Worm (Caenorhabditis elegans) whole organism, L4/young adult: ENCODE results near the gene skr-18.
A peak's percentile ranks its signal among the peaks of the same experiment; 100 is the strongest.
"Not testable (repeated sequence)": the region's sequence is repeated elsewhere in the genome, so short reads cannot be mapped to it uniquely, and the experiment has no call there.

Source experiments
- W03F9.2 ChIP-seq: fragments of 150-350 bp; optimal IDR thresholded peaks from 2 replicates; lab custom pipeline; 2014; ENCODE audit warnings: missing biosample characterization, missing genetic modification characterization
- dao-5 ChIP-seq: sonication (generic microtip); optimal IDR thresholded peaks from 2 replicates; lab custom pipeline; 2016; ENCODE audit warnings: missing genotype, missing genetic modification characterization, moderate library complexity, missing compliant biosample characterization
- him-1 ChIP-seq: sonication (generic microtip); optimal IDR thresholded peaks from 2 replicates; lab custom pipeline; 2016; ENCODE audit warnings: missing genotype, missing genetic modification reagents, missing genetic modification characterization, missing compliant biosample characterization

skr-18 gene

ce11 chrIV:805693-806092 is 10.5 kb upstream of the skr-18 start:
- TF ChIP-seq dao-5 (tag; lab: Kevin White, UChicago) (no peak), him-1 (tag; lab: Kevin White, UChicago) (no peak), W03F9.2 (tag; lab: Kevin White, UChicago) (no peak)

DNA sequence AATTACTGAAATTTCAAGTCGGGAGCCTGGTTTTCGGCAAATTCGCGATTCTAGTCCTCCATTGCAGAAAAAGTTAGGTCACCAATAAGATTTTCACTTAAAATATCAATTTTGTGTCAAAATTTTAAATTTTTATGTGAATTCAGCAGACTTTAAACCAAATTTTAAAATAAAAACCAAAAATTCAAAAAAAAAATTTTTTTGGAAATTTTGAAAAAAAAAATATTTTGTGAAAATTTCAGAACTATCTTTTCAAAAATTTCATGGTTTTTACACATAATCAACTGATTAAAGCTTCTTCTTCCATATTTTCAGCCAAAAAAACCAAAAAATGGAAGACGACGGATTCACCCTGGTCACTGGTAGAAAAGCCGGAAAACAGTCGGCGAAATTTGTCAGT is 9.6 kb upstream of the skr-18 start, which contains the start of gene Y55F3BL.4:
Gene Y55F3BL.4 (plus strand): TSS at position 301 of the 400 bp plus-strand sequence.
- TF ChIP-seq dao-5 (tag; lab: Kevin White, UChicago) (no peak), him-1 (tag; lab: Kevin White, UChicago) (no peak), W03F9.2 (tag; lab: Kevin White, UChicago) (no peak)

DNA sequence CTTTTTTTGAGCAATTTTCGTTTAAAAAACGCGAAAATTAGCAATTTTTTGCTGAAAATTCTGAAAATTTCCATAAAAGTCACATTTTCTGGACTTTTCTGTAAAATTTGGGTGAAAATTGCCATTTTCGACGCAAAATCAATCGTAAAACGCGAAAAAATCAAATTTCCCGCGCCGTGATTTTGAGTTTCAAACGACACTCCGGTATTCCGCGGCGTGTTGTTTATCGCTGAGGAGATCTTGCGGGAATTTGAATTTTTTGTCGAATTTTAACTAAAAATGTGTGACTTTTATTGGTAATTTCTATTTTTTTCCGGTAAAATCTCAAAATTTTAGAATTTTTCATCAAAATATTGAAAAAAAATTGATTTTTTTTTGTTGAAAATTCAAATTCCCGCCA is 5.9 kb upstream of the skr-18 start:
- no peak for TF ChIP-seq W03F9.2 (tag; lab: Kevin White, UChicago)
- TF ChIP-seq dao-5 (tag; lab: Kevin White, UChicago) = no peak
- no peak for TF ChIP-seq him-1 (tag; lab: Kevin White, UChicago)

DNA sequence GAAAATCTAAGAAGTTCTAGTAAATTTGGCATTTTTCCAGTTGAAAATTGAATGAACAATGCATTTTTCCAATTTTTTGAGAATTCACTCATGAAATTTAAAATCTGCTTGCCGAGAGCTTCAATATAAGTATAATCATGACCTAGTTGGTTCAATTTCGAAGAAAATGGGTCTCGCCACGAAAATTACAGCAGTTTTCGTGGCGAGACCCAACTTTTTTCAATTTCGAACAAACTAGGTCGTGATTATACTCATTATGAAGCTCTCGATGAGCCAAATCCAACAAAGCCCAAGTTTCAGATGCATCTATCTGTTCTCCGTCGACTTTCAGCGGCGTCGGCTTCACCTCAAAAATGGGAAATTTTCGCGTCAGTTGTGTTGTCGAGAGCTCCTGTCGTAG is 5.3 kb upstream of the skr-18 start, which contains the start of gene mrpl-46:
Gene mrpl-46 (plus strand): TSS at position 301 of the 400 bp plus-strand sequence.
- TF ChIP-seq W03F9.2 (tag; lab: Kevin White, UChicago) (no peak), dao-5 (tag; lab: Kevin White, UChicago) (no peak), him-1 (tag; lab: Kevin White, UChicago) (no peak)

- TF ChIP-seq W03F9.2 (tag; lab: Kevin White, UChicago) (peak; percentile 80), him-1 (tag; lab: Kevin White, UChicago) (peak; percentile 6), dao-5 (tag; lab: Kevin White, UChicago) (no peak)
These were observed 1.4 kb upstream of the skr-18 start, which contains the start of the genes F56B3.11 and ech-5 for ce11 chrIV:796521-797073. TSS of gene F56B3.11 (minus strand) at chrIV:796571. TSS of gene ech-5 (plus strand) at chrIV:797023.

- TF ChIP-seq dao-5 (tag; lab: Kevin White, UChicago) (no peak), W03F9.2 (tag; lab: Kevin White, UChicago) (no peak), him-1 (tag; lab: Kevin White, UChicago) (no peak)
These were observed 958 bp downstream of the skr-18 start, which contains the start of gene F56B3.4 for ce11 chrIV:794275-794674. TSS of gene F56B3.4 (minus strand) at chrIV:794275.

- no peak for TF ChIP-seq W03F9.2 (tag; lab: Kevin White, UChicago)
- no peak for TF ChIP-seq dao-5 (tag; lab: Kevin White, UChicago)
- no peak for TF ChIP-seq him-1 (tag; lab: Kevin White, UChicago)
These were observed 7.5 kb downstream of the skr-18 start, which contains the start of gene F56B3.6 for ce11 chrIV:787755-788154. TSS of gene F56B3.6 (plus strand) at chrIV:788055.

DNA sequence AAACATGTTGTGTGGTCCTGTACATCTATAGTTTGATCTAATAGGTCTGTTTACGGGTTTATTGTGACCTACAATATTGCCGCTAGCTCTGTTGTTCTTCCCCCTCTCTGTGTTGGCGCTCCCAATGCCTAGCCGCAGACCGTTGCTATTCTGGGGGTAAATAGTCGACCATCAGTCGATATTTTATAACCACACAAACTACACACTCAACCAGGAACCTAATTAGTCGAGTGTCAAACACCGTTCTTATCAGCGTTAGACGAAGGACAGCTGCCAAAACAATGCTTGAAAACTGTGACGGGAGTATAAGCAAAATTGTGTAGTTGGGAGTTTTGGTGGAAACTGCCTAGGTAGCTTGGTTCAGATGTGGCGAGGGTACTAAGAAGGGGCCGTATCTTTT is 12.8 kb downstream of the skr-18 start:
- no peak for TF ChIP-seq dao-5 (tag; lab: Kevin White, UChicago)
- TF ChIP-seq W03F9.2 (tag; lab: Kevin White, UChicago) = no peak
- no peak for TF ChIP-seq him-1 (tag; lab: Kevin White, UChicago)

DNA sequence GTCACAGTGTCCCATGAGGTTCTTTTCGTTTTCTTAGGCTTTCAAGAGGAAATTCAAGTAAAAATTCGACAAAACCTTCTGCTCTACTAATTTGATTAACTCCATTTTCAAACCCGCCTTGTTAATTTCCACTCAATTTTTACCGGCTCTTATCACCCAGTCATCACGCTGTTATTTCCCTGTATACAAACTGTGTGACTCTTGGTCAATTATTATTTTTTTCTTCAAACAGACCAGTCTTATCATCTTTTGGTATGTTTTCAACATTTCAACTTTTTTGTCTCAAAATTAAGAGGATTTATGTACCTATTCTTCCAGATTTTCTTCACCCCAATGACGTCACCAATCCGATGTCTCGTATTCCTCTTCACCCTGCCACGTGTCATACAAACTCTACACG is 16.7 kb downstream of the skr-18 start, which contains the start of gene ugt-52:
Gene ugt-52 (plus strand): TSS at position 301 of the 400 bp plus-strand sequence.
- TF ChIP-seq him-1 (tag; lab: Kevin White, UChicago) = no peak
- TF ChIP-seq dao-5 (tag; lab: Kevin White, UChicago) = no peak
- TF ChIP-seq W03F9.2 (tag; lab: Kevin White, UChicago) = no peak

- TF ChIP-seq him-1 (tag; lab: Kevin White, UChicago) (no peak), W03F9.2 (tag; lab: Kevin White, UChicago) (no peak), dao-5 (tag; lab: Kevin White, UChicago) (no peak)
These were observed 21.7 kb downstream of the skr-18 start for ce11 chrIV:773580-773979.

DNA sequence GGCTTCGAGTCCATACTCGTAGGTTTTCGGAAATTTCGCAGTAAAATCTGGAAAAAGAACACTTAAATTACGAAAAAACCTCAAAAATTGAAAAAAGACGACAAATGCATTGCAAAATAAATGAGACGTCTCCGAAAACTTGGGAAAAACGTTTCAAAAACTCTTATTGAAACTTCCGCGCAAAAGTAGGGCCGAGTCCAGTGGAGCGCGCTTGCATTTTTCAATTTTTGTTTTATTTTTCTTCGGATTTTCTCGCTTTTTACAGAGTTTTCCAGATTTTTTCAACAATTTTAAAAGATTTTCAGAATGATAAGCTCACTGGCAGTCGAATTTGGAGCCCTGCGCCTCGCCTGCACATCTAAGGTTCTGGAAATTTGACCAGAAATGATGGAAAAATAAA is 22.3 kb downstream of the skr-18 start, which contains the start of gene mrpl-2:
Gene mrpl-2 (plus strand): TSS at position 307 of the 400 bp plus-strand sequence.
- TF ChIP-seq him-1 (tag; lab: Kevin White, UChicago) (no peak), dao-5 (tag; lab: Kevin White, UChicago) (no peak), W03F9.2 (tag; lab: Kevin White, UChicago) (no peak)

ce11 chrIV:771061-771460 is 24.2 kb downstream of the skr-18 start, which contains the start of gene F56B3.9:
TSS of gene F56B3.9 (plus strand) at chrIV:771361.
- not testable (repeated sequence) for TF ChIP-seq W03F9.2, dao-5, him-1 (tag; lab: Kevin White, UChicago)

ce11 chrIV:768312-768711 is 26.9 kb downstream of the skr-18 start, which contains the start of gene F56B3.2:
TSS of gene F56B3.2 (minus strand) at chrIV:768584.
- TF ChIP-seq dao-5 (tag; lab: Kevin White, UChicago) (no peak), W03F9.2 (tag; lab: Kevin White, UChicago) (no peak), him-1 (tag; lab: Kevin White, UChicago) (no peak)
